Worm (Caenorhabditis elegans) whole organism, L4 larva: Measurements from ENCODE around the gene acl-5.

Experiments used
- D1046.2 ChIP-seq: fragments of 200-800 bp; sonication (Bioruptor generic); IDR thresholded peaks from 2 replicates; pipeline ENCODE4 v1.3.6; 2022; ENCODE audit warnings: missing genetic modification characterization, missing compliant biosample characterization
- F10B5.3 ChIP-seq: sonication (generic microtip); optimal IDR thresholded peaks from 2 replicates; lab custom pipeline; 2016; ENCODE audit warnings: mild to moderate bottlenecking, missing genetic modification characterization, missing compliant biosample characterization
- F26F4.8 ChIP-seq: fragments of 200-800 bp; sonication (Bioruptor generic); conservative IDR thresholded peaks from 2 replicates; pipeline ENCODE4 v1.3.6; 2022; ENCODE audit warnings: missing genetic modification characterization, missing compliant biosample characterization
- F44E2.7 ChIP-seq: fragments of 200-800 bp; sonication (Bioruptor generic); IDR thresholded peaks from 2 replicates; pipeline ENCODE4 v2.1.2; 2022; ENCODE audit warnings: missing genetic modification characterization, missing compliant biosample characterization
- R02D3.7 ChIP-seq: fragments of 150-350 bp; sonication (generic microtip); optimal IDR thresholded peaks from 3 replicates; lab custom pipeline; 2014; ENCODE audit warnings: missing biosample characterization, missing genetic modification characterization
- T20F7.1 ChIP-seq: fragments of 200-800 bp; sonication (Bioruptor generic); optimal IDR thresholded peaks from 2 replicates; lab custom pipeline; 2018; ENCODE audit warnings: mild to moderate bottlenecking, missing genetic modification characterization, missing compliant biosample characterization
- T26A8.4 ChIP-seq: fragments of 200-800 bp; sonication (Bioruptor generic); IDR thresholded peaks from 2 replicates; pipeline ENCODE4 v1.3.6; 2022; ENCODE audit warnings: missing genetic modification characterization, missing compliant biosample characterization
- Y105C5A.15 ChIP-seq: fragments of 200-800 bp; sonication (Bioruptor generic); IDR thresholded peaks from 2 replicates; pipeline ENCODE4 v1.3.6; 2022; ENCODE audit warnings: missing genetic modification characterization, missing compliant biosample characterization
- Y48G9A.11 ChIP-seq: fragments of 200-800 bp; sonication (Bioruptor generic); IDR thresholded peaks from 2 replicates; pipeline ENCODE4 v1.3.6; 2022; ENCODE audit warnings: missing genetic modification reagents, missing genetic modification characterization, missing compliant biosample characterization
- Y5F2A.4 ChIP-seq: fragments of 200-800 bp; sonication (Bioruptor generic); optimal IDR thresholded peaks from 2 replicates; lab custom pipeline; 2018; ENCODE audit warnings: mild to moderate bottlenecking, missing genetic modification characterization, missing compliant biosample characterization
- Y75B8A.6 ChIP-seq: fragments of 200-800 bp; sonication (Bioruptor generic); IDR thresholded peaks from 2 replicates; pipeline ENCODE4 v1.3.6; 2022; ENCODE audit warnings: missing genetic modification reagents, missing genetic modification characterization, missing compliant biosample characterization
- ZK337.2 ChIP-seq: fragments of 200-800 bp; sonication (Bioruptor generic); IDR thresholded peaks from 2 replicates; pipeline ENCODE4 v1.3.6; 2022; ENCODE audit warnings: missing genetic modification reagents, missing genetic modification characterization, missing compliant biosample characterization
- aha-1 ChIP-seq: fragments of 150-350 bp; peaks from one replicate; lab custom pipeline; 2014; ENCODE audit warnings: missing biosample characterization, missing genetic modification characterization
- ama-1 ChIP-seq: fragments of 150-350 bp; optimal IDR thresholded peaks from 2 replicates; lab custom pipeline; 2014; ENCODE audit warnings: inconsistent platforms, mixed read lengths
- attf-4 ChIP-seq: sonication (generic microtip); optimal IDR thresholded peaks from 3 replicates; lab custom pipeline; 2017; ENCODE audit warnings: missing biosample characterization, missing genetic modification characterization
- ceh-32 ChIP-seq: sonication (generic microtip); optimal IDR thresholded peaks from 2 replicates; lab custom pipeline; 2016; ENCODE audit warnings: mild to moderate bottlenecking, missing genetic modification characterization, missing compliant biosample characterization; ENCODE audit not compliant: poor library complexity
- ceh-44 ChIP-seq: fragments of 200-800 bp; sonication (Bioruptor generic); IDR thresholded peaks from 2 replicates; pipeline ENCODE4 v1.3.6; 2022; ENCODE audit warnings: missing genetic modification reagents, missing genetic modification characterization, missing compliant biosample characterization
- dmd-8 ChIP-seq: fragments of 200-800 bp; sonication (Bioruptor generic); IDR thresholded peaks from 2 replicates; pipeline ENCODE4 v1.3.6; 2022; ENCODE audit warnings: missing genetic modification characterization, missing compliant biosample characterization
- duxl-1 ChIP-seq: sonication (generic microtip); optimal IDR thresholded peaks from 2 replicates; lab custom pipeline; 2016; ENCODE audit warnings: mild to moderate bottlenecking, missing genetic modification characterization, moderate library complexity, missing compliant biosample characterization; ENCODE audit not compliant: poor library complexity
- dve-1 ChIP-seq: sonication (generic microtip); optimal IDR thresholded peaks from 2 replicates; lab custom pipeline; 2017; ENCODE audit warnings: antibody characterized with exemption, mild to moderate bottlenecking, missing genetic modification characterization, missing compliant biosample characterization; ENCODE audit not compliant: insufficient read depth
- fos-1 ChIP-seq: fragments of 150-350 bp; optimal IDR thresholded peaks from 2 replicates; lab custom pipeline; 2014; ENCODE audit warnings: missing biosample characterization, missing genetic modification characterization
- hif-1 ChIP-seq, 2 experiments: sonication (generic microtip); optimal IDR thresholded peaks; 2 replicates each; lab custom pipeline; 2016 to 2017; ENCODE audit warnings: missing compliant biosample characterization in 2 of 2, missing genetic modification characterization in 2 of 2, missing genetic modification reagents in 2 of 2, missing genotype in 2 of 2, mild to moderate bottlenecking in 1 of 2
- hlh-30 ChIP-seq: sonication (generic microtip); optimal IDR thresholded peaks from 2 replicates; lab custom pipeline; 2017; ENCODE audit warnings: antibody characterized with exemption, mild to moderate bottlenecking, missing genetic modification characterization, missing compliant biosample characterization; ENCODE audit not compliant: insufficient read depth
- hmg-1.1 ChIP-seq: fragments of 200-800 bp; sonication (Bioruptor generic); IDR thresholded peaks from 2 replicates; pipeline ENCODE4 v1.3.6; 2022; ENCODE audit warnings: missing genetic modification reagents, missing genetic modification characterization, missing compliant biosample characterization
- lin-13 ChIP-seq: fragments of 150-350 bp; optimal IDR thresholded peaks from 2 replicates; lab custom pipeline; 2014; ENCODE audit warnings: missing biosample characterization, missing genetic modification reagents, missing genetic modification characterization
- lir-3 ChIP-seq: sonication (generic microtip); optimal IDR thresholded peaks from 2 replicates; lab custom pipeline; 2016; ENCODE audit warnings: mild to moderate bottlenecking, missing genetic modification characterization, missing compliant biosample characterization
- lsy-2 ChIP-seq, 2 experiments: fragments of 150-350 bp in 1 of 2; sonication (generic microtip) in 1 of 2; optimal IDR thresholded peaks; 2 replicates each; lab custom pipeline; 2014 to 2017; ENCODE audit warnings: missing biosample characterization in 2 of 2, missing genetic modification characterization in 2 of 2
- mdl-1 ChIP-seq, 2 experiments: fragments of 150-350 bp in 1 of 2; sonication (generic microtip) in 1 of 2; optimal IDR thresholded peaks; 2 replicates each; lab custom pipeline; 2014 to 2017; ENCODE audit warnings: missing biosample characterization in 2 of 2, missing genetic modification characterization in 2 of 2
- mdt-29 ChIP-seq: fragments of 200-800 bp; sonication (Bioruptor generic); IDR thresholded peaks from 2 replicates; pipeline ENCODE4 v1.3.6; 2022; ENCODE audit warnings: missing genetic modification reagents, missing genetic modification characterization, missing compliant biosample characterization
- mxl-2 ChIP-seq: fragments of 200-800 bp; sonication (Bioruptor generic); conservative IDR thresholded peaks from 2 replicates; pipeline ENCODE4 v1.3.6; 2022; ENCODE audit warnings: missing genetic modification reagents, missing genetic modification characterization, missing compliant biosample characterization
- mxl-3 ChIP-seq: fragments of 200-800 bp; sonication (Bioruptor generic); optimal IDR thresholded peaks from 2 replicates; lab custom pipeline; 2018; ENCODE audit warnings: mild to moderate bottlenecking, missing genetic modification characterization, missing compliant biosample characterization
- nhr-11 ChIP-seq: fragments of 150-350 bp; optimal IDR thresholded peaks from 2 replicates; lab custom pipeline; 2014; ENCODE audit warnings: missing biosample characterization, missing genetic modification characterization
- nhr-111 ChIP-seq: fragments of 200-800 bp; sonication (Bioruptor generic); optimal IDR thresholded peaks from 2 replicates; lab custom pipeline; 2018; ENCODE audit warnings: mild to moderate bottlenecking, missing genetic modification characterization, missing compliant biosample characterization
- nhr-28 ChIP-seq: fragments of 150-350 bp; optimal IDR thresholded peaks from 2 replicates; lab custom pipeline; 2014; ENCODE audit warnings: missing biosample characterization, missing genetic modification characterization
- nhr-41 ChIP-seq: fragments of 200-800 bp; sonication (Bioruptor generic); IDR thresholded peaks from 2 replicates; pipeline ENCODE4 v1.3.6; 2022; ENCODE audit warnings: missing genetic modification reagents, missing genetic modification characterization, missing compliant biosample characterization
- nhr-42 ChIP-seq: fragments of 200-800 bp; sonication (Bioruptor generic); IDR thresholded peaks from 2 replicates; pipeline ENCODE4 v1.3.6; 2022; ENCODE audit warnings: missing genetic modification characterization, missing compliant biosample characterization
- nhr-48 ChIP-seq: sonication (generic microtip); optimal IDR thresholded peaks from 2 replicates; lab custom pipeline; 2016; ENCODE audit warnings: mild to moderate bottlenecking, missing genetic modification characterization, missing compliant biosample characterization
- nhr-76 ChIP-seq: fragments of 150-350 bp; optimal IDR thresholded peaks from 2 replicates; lab custom pipeline; 2014; ENCODE audit warnings: missing biosample characterization, missing genetic modification characterization
- nhr-77 ChIP-seq: fragments of 150-350 bp; optimal IDR thresholded peaks from 2 replicates; lab custom pipeline; 2014; ENCODE audit warnings: missing biosample characterization, missing genetic modification characterization
- php-3 ChIP-seq: fragments of 200-800 bp; sonication (Bioruptor generic); IDR thresholded peaks from 2 replicates; pipeline ENCODE4 v1.3.6; 2022; ENCODE audit warnings: missing genetic modification reagents, missing genetic modification characterization, missing compliant biosample characterization
- saeg-2 ChIP-seq: fragments of 200-800 bp; sonication (Bioruptor generic); IDR thresholded peaks from 2 replicates; pipeline ENCODE4 v1.3.6; 2022; ENCODE audit warnings: missing genetic modification reagents, missing genetic modification characterization, missing compliant biosample characterization
- sdz-12 ChIP-seq: fragments of 200-800 bp; sonication (Bioruptor generic); optimal IDR thresholded peaks from 2 replicates; lab custom pipeline; 2018; ENCODE audit warnings: mild to moderate bottlenecking, missing genetic modification characterization, missing compliant biosample characterization
- snpc-4 ChIP-seq: fragments of 150-350 bp; optimal IDR thresholded peaks from 2 replicates; lab custom pipeline; 2014; ENCODE audit warnings: missing biosample characterization, missing genetic modification characterization
- tag-97 ChIP-seq: fragments of 200-800 bp; sonication (Bioruptor generic); IDR thresholded peaks from 2 replicates; pipeline ENCODE4 v1.3.6; 2022; ENCODE audit warnings: missing genetic modification characterization, missing compliant biosample characterization
- unc-62 ChIP-seq, 3 experiments: fragments of 150-350 bp in 1 of 3; sonication (generic microtip); optimal IDR thresholded peaks in 2 of 3; peaks in 1 of 3; 1 replicate in 1 of 3; 2 replicates in 2 of 3; lab custom pipeline; 2014 to 2017; ENCODE audit warnings: missing biosample characterization in 3 of 3, missing genetic modification characterization in 3 of 3, missing genetic modification reagents in 3 of 3, missing genotype in 1 of 3
- zfp-2 ChIP-seq: sonication (generic microtip); optimal IDR thresholded peaks from 2 replicates; lab custom pipeline; 2016; ENCODE audit warnings: mild to moderate bottlenecking, missing genetic modification characterization, missing compliant biosample characterization
- zfp-3 ChIP-seq: fragments of 200-800 bp; sonication (Bioruptor generic); conservative IDR thresholded peaks from 2 replicates; pipeline ENCODE4 v1.3.6; 2022; ENCODE audit warnings: missing genetic modification reagents, missing genetic modification characterization, missing compliant biosample characterization
- zip-2 ChIP-seq: fragments of 150-350 bp; optimal IDR thresholded peaks from 2 replicates; lab custom pipeline; 2014; ENCODE audit warnings: missing biosample characterization, missing genetic modification characterization

The acl-5 gene

ce11 chrX:10336138-10336537, 8.9 kb upstream of the acl-5 start, which contains the start of gene idpa-3:
idpa-3 (plus strand) TSS chrX:10336438.
- no peak for TF ChIP-seq nhr-42 (GFP tag; lab: Robert Waterston, UW)
- no peak for TF ChIP-seq tag-97 (GFP tag; lab: Robert Waterston, UW)
- no peak for TF ChIP-seq F26F4.8 (GFP tag; lab: Robert Waterston, UW)
- no peak for TF ChIP-seq nhr-77 (tag; lab: Kevin White, UChicago)
- TF ChIP-seq aha-1 (tag; lab: Kevin White, UChicago): no peak
- TF ChIP-seq F10B5.3 (tag; lab: Kevin White, UChicago): no peak
- TF ChIP-seq snpc-4: no peak
- TF ChIP-seq R02D3.7 (tag; lab: Kevin White, UChicago): no peak
- no peak for TF ChIP-seq T26A8.4 (GFP tag; lab: Robert Waterston, UW)
- no peak for TF ChIP-seq Y105C5A.15 (GFP tag; lab: Robert Waterston, UW)
- TF ChIP-seq nhr-28 (tag; lab: Kevin White, UChicago): no peak
- TF ChIP-seq unc-62 (GFP tag; optimal IDR thresholded peaks at IDR 0.05 in 1 of 2; lab: Kevin White, UChicago): no peak
- no peak for TF ChIP-seq unc-62 (tag; optimal IDR thresholded peaks at IDR 0.05; lab: Kevin White, UChicago)
- TF ChIP-seq hif-1 (tag; optimal IDR thresholded peaks at IDR 0.05; lab: Kevin White, UChicago): no peak
- TF ChIP-seq zfp-3 (GFP tag; lab: Robert Waterston, UW): no peak
- no peak for TF ChIP-seq hmg-1.1

- no peak for TF ChIP-seq D1046.2 (GFP tag; lab: Robert Waterston, UW)
- TF ChIP-seq nhr-28 (tag; lab: Kevin White, UChicago): peak; percentile 96
- TF ChIP-seq ceh-32 (tag; lab: Kevin White, UChicago): no peak
- TF ChIP-seq Y75B8A.6 (GFP tag; lab: Robert Waterston, UW): no peak
- no peak for TF ChIP-seq mdt-29 (GFP tag; lab: Robert Waterston, UW)
- TF ChIP-seq zip-2 (tag; lab: Kevin White, UChicago): no peak
- no peak for TF ChIP-seq Y5F2A.4
- TF ChIP-seq sdz-12 (GFP tag; lab: Kevin White, UChicago): no peak
- TF ChIP-seq nhr-48 (tag; lab: Kevin White, UChicago): peak; percentile 55
- TF ChIP-seq fos-1 (tag; lab: Kevin White, UChicago): no peak
- peak in 1 of 2 experiments; percentile 9 for TF ChIP-seq lsy-2 (tag; optimal IDR thresholded peaks at IDR 0.05; lab: Kevin White, UChicago)
- TF ChIP-seq T20F7.1 (GFP tag; lab: Kevin White, UChicago): no peak
- TF ChIP-seq lin-13 (GFP tag; lab: Kevin White, UChicago): no peak
- no peak for TF ChIP-seq Y48G9A.11 (GFP tag; lab: Robert Waterston, UW)
- TF ChIP-seq ZK337.2 (GFP tag; lab: Robert Waterston, UW): no peak
- no peak for TF ChIP-seq nhr-76 (tag; lab: Kevin White, UChicago)
- no peak for TF ChIP-seq saeg-2 (GFP tag; lab: Robert Waterston, UW)
- TF ChIP-seq R02D3.7 (tag; lab: Kevin White, UChicago): no peak
- no peak for TF ChIP-seq attf-4 (tag; lab: Kevin White, UChicago)
- TF ChIP-seq F10B5.3 (tag; lab: Kevin White, UChicago): no peak
- TF ChIP-seq tag-97 (GFP tag; lab: Robert Waterston, UW): no peak
- peak; percentile 62 for TF ChIP-seq dve-1 (tag; lab: Kevin White, UChicago)
- TF ChIP-seq aha-1 (tag; lab: Kevin White, UChicago): peak; percentile 81
- TF ChIP-seq lir-3: no peak
- no peak for TF ChIP-seq duxl-1
- TF ChIP-seq mdl-1 (tag; optimal IDR thresholded peaks at IDR 0.05; lab: Kevin White, UChicago): no peak
- no peak for TF ChIP-seq nhr-77 (tag; lab: Kevin White, UChicago)
- no peak for TF ChIP-seq dmd-8 (GFP tag; lab: Robert Waterston, UW)
- TF ChIP-seq nhr-11: peak; percentile 71
- TF ChIP-seq mxl-3 (GFP tag; lab: Kevin White, UChicago): no peak
- TF ChIP-seq php-3 (GFP tag; lab: Robert Waterston, UW): 0 out of 2 replicates have a peak, but pooled peaks have one; percentile 55
- no peak for TF ChIP-seq nhr-41
- TF ChIP-seq mxl-2 (GFP tag; lab: Robert Waterston, UW): peak; percentile 98
- TF ChIP-seq ceh-44 (GFP tag; lab: Robert Waterston, UW): no peak
- no peak for TF ChIP-seq zfp-2
- no peak for TF ChIP-seq nhr-111
- TF ChIP-seq ama-1: no peak
- TF ChIP-seq F44E2.7 (GFP tag; lab: Robert Waterston, UW): no peak
- TF ChIP-seq hlh-30 (tag; lab: Kevin White, UChicago): peak; percentile 1
These were observed 6.1 kb upstream of the acl-5 start, which contains the start of gene R07E3.4 for ce11 chrX:10333301-10333854. R07E3.4 (minus strand) TSS chrX:10333351.
